Worm (Caenorhabditis elegans): ENCODE data around the gene R11A8.1.

Gene R11A8.1

ce11 chrIV:10357072-10357471, at the start of gene R11A8.1:
R11A8.1 (minus strand) TSS chrIV:10357172.
- TF ChIP-seq pag-3 (tag; optimal IDR thresholded peaks at IDR 0.05; ENCODE audit: borderline replicate concordance) = no peak

- TF ChIP-seq nhr-11 (tag; optimal IDR thresholded peaks at IDR 0.05) = no peak
- TF ChIP-seq unc-3 (GFP tag; conservative IDR thresholded peaks at IDR 0.05) = no peak; the same call in 1 of the 2 replicates
- peak; percentile 50 for TF ChIP-seq unc-3 (tag; optimal IDR thresholded peaks at IDR 0.05)
- no peak for TF ChIP-seq hlh-13 (GFP tag; optimal IDR thresholded peaks at IDR 0.05)
- TF ChIP-seq ceh-6 (GFP tag; optimal IDR thresholded peaks at IDR 0.05) = no peak
- TF ChIP-seq ref-2 (tag; optimal IDR thresholded peaks at IDR 0.05) = peak; percentile 71
- TF ChIP-seq ceh-48 (tag; optimal IDR thresholded peaks at IDR 0.05) = no peak
- peak; percentile 15 for TF ChIP-seq lim-6 (tag; optimal IDR thresholded peaks at IDR 0.05)
- no peak for TF ChIP-seq elt-4 (tag; optimal IDR thresholded peaks at IDR 0.05)
- TF ChIP-seq unc-86 (tag; optimal IDR thresholded peaks at IDR 0.05) = peak; percentile 22
- TF ChIP-seq tbx-2 (tag; optimal IDR thresholded peaks at IDR 0.05) = peak; percentile 83
- no peak for TF ChIP-seq pha-2 (tag; optimal IDR thresholded peaks at IDR 0.05)
- TF ChIP-seq pros-1 (tag; optimal IDR thresholded peaks at IDR 0.05) = peak; percentile 26
- peak; percentile 37 for TF ChIP-seq syd-9 (tag; optimal IDR thresholded peaks at IDR 0.05)
- no peak for TF ChIP-seq ceh-9 (tag; optimal IDR thresholded peaks at IDR 0.05)
- no peak for TF ChIP-seq K09A11.1 (tag; optimal IDR thresholded peaks at IDR 0.05; ENCODE audit: insufficient read depth)
- TF ChIP-seq Y22D7AL.16 (tag; optimal IDR thresholded peaks at IDR 0.05) = no peak
- no peak for TF ChIP-seq pax-1 (tag; optimal IDR thresholded peaks at IDR 0.05)
- TF ChIP-seq ceh-14 (tag; optimal IDR thresholded peaks at IDR 0.05) = peak; percentile 75
- TF ChIP-seq K02D7.2 (tag; optimal IDR thresholded peaks at IDR 0.05) = no peak
- peak; percentile 88 for TF ChIP-seq ceh-31 (tag; optimal IDR thresholded peaks at IDR 0.05)
- TF ChIP-seq sdc-2 (tag; optimal IDR thresholded peaks at IDR 0.05) = peak; percentile 39
- no peak for TF ChIP-seq nhr-232 (tag; optimal IDR thresholded peaks at IDR 0.05)
- peak; percentile 53 for TF ChIP-seq fkh-10 (GFP tag; optimal IDR thresholded peaks at IDR 0.05)
- TF ChIP-seq F13H6.1 (tag; optimal IDR thresholded peaks at IDR 0.05) = peak; percentile 63
- TF ChIP-seq che-1 (tag; optimal IDR thresholded peaks at IDR 0.05) = no peak
- TF ChIP-seq ceh-2 (tag; optimal IDR thresholded peaks at IDR 0.05) = no peak
- TF ChIP-seq hlh-8 (tag; optimal IDR thresholded peaks at IDR 0.05) = peak; percentile 33
- peak; percentile 86 for TF ChIP-seq unc-42 (tag; optimal IDR thresholded peaks at IDR 0.05)
- no peak for TF ChIP-seq pha-4 (tag; optimal IDR thresholded peaks at IDR 0.05)
- TF ChIP-seq hlh-6 (tag; optimal IDR thresholded peaks at IDR 0.05) = peak; percentile 10
- TF ChIP-seq madf-2 (tag; optimal IDR thresholded peaks at IDR 0.05) = no peak
- TF ChIP-seq C38D4.7 (GFP tag; optimal IDR thresholded peaks at IDR 0.05) = no peak
- TF ChIP-seq fax-1 (tag; optimal IDR thresholded peaks at IDR 0.05) = peak; percentile 68
- TF ChIP-seq eyg-1 (tag; optimal IDR thresholded peaks at IDR 0.05) = no peak
- TF ChIP-seq ceh-34 (tag; optimal IDR thresholded peaks at IDR 0.05) = peak; percentile 82
- peak; percentile 88 for TF ChIP-seq ceh-18 (tag; optimal IDR thresholded peaks at IDR 0.05)
- no peak for TF ChIP-seq gmeb-2 (tag; optimal IDR thresholded peaks at IDR 0.05)
- no peak for TF ChIP-seq ceh-45 (GFP tag; IDR thresholded peaks at IDR 0.05)
- TF ChIP-seq mec-3 (tag; optimal IDR thresholded peaks at IDR 0.05; ENCODE audit: borderline replicate concordance) = peak; percentile 3
- TF ChIP-seq unc-55 (GFP tag; optimal IDR thresholded peaks at IDR 0.05) = peak; percentile 54
- TF ChIP-seq C08G9.2 (tag; optimal IDR thresholded peaks at IDR 0.05) = peak; percentile 44
- peak; percentile 35 for TF ChIP-seq pat-9 (tag; optimal IDR thresholded peaks at IDR 0.05)
- peak; percentile 86 for TF ChIP-seq nfya-1 (tag; optimal IDR thresholded peaks at IDR 0.05)
- TF ChIP-seq ceh-30 (tag; optimal IDR thresholded peaks at IDR 0.05) = no peak
- TF ChIP-seq ceh-19 (GFP tag; optimal IDR thresholded peaks at IDR 0.05) = peak; percentile 74
- no peak for TF ChIP-seq npax-4 (tag; optimal IDR thresholded peaks at IDR 0.05)
- TF ChIP-seq dve-1 (tag; optimal IDR thresholded peaks at IDR 0.05) = no peak
Measured at ce11 chrIV:10403193-10404058, 46.5 kb upstream of the R11A8.1 start, which contains the start of gene gpa-7. gpa-7 (plus strand) TSS chrIV:10404008.
